Fruit fly (Drosophila melanogaster): Measurements from ENCODE around the gene Swt1.

The Swt1 gene

dm6 chrX:18094747-18095352 is 4.5 kb upstream of the Swt1 start:
- no peak for TF ChIP-seq tap (tag; optimal IDR thresholded peaks at IDR 0.05)
- TF ChIP-seq sisA (GFP tag; IDR thresholded peaks at IDR 0.05): peak; percentile 44; the same call in 1 of the 2 replicates
- no peak for TF ChIP-seq toy (GFP tag; IDR thresholded peaks at IDR 0.05)
- TF ChIP-seq Atf3 (GFP tag; optimal IDR thresholded peaks at IDR 0.05): no peak
- no peak for TF ChIP-seq CG31365 (tag; optimal IDR thresholded peaks at IDR 0.05)
- TF ChIP-seq dpn (GFP tag; optimal IDR thresholded peaks at IDR 0.05): peak in 1 of 2 experiments; percentile 37
- TF ChIP-seq CG12155 (GFP tag; optimal IDR thresholded peaks at IDR 0.05): peak; percentile 22
- 0 out of 2 replicates have a peak, but pooled peaks have one; percentile 17 for TF ChIP-seq Poxn (GFP tag; IDR thresholded peaks at IDR 0.05)
- TF ChIP-seq tio (GFP tag; optimal IDR thresholded peaks at IDR 0.05): no peak
- no peak for TF ChIP-seq H15 (GFP tag; IDR thresholded peaks at IDR 0.05)
- no peak for TF ChIP-seq sd (tag; optimal IDR thresholded peaks at IDR 0.05)
- TF ChIP-seq exex (tag; optimal IDR thresholded peaks at IDR 0.05): peak; percentile 59
- TF ChIP-seq CG10321 (GFP tag; IDR thresholded peaks at IDR 0.05): no peak
- peak; percentile 57 for TF ChIP-seq CG2120 (GFP tag; optimal IDR thresholded peaks at IDR 0.05)
- TF ChIP-seq usp (GFP tag; optimal IDR thresholded peaks at IDR 0.05): no peak
- TF ChIP-seq fru (optimal IDR thresholded peaks at IDR 0.05): no peak
- no peak for TF ChIP-seq fu2 (GFP tag; optimal IDR thresholded peaks at IDR 0.05)
- TF ChIP-seq CG17328 (GFP tag; IDR thresholded peaks at IDR 0.05): 0 out of 2 replicates have a peak, but pooled peaks have one; percentile 36
- no peak for TF ChIP-seq onecut (GFP tag; IDR thresholded peaks at IDR 0.05)
- TF ChIP-seq Ssrp (tag; optimal IDR thresholded peaks at IDR 0.05): peak; percentile 15
- peak; percentile 10 for TF ChIP-seq CG13296 (GFP tag; optimal IDR thresholded peaks at IDR 0.05)
- peak; percentile 55; the same call in 1 of the 3 replicates for TF ChIP-seq Dbx (GFP tag; IDR thresholded peaks at IDR 0.05)
- peak; percentile 42 for TF ChIP-seq bcd (GFP tag; optimal IDR thresholded peaks at IDR 0.05)
- no peak for TF ChIP-seq Hr3 (GFP tag; optimal IDR thresholded peaks at IDR 0.05)
- no peak for TF ChIP-seq Vsx1 (GFP tag; optimal IDR thresholded peaks at IDR 0.05)
- peak; percentile 20 for TF ChIP-seq CG6683 (GFP tag; optimal IDR thresholded peaks at IDR 0.05)
- TF ChIP-seq zen (tag; optimal IDR thresholded peaks at IDR 0.05): no peak
- peak; percentile 60 for TF ChIP-seq CG10366 (GFP tag; IDR thresholded peaks at IDR 0.05)
- TF ChIP-seq CG17359 (tag; optimal IDR thresholded peaks at IDR 0.05): peak; percentile 54
- no peak for TF ChIP-seq pzg (GFP tag; optimal IDR thresholded peaks at IDR 0.05)
- TF ChIP-seq caup (GFP tag; optimal IDR thresholded peaks at IDR 0.05; ENCODE audit: severe bottlenecking): peak; percentile 32
- TF ChIP-seq trh (GFP tag; optimal IDR thresholded peaks at IDR 0.05): no peak
- TF ChIP-seq Eip74EF (GFP tag; optimal IDR thresholded peaks at IDR 0.05): no peak
- peak; percentile 19 for TF ChIP-seq CG18619 (GFP tag; optimal IDR thresholded peaks at IDR 0.05)
- no peak for TF ChIP-seq CG13123 (GFP tag; optimal IDR thresholded peaks at IDR 0.05)
- peak; percentile 68 for TF ChIP-seq Hmr (GFP tag; optimal IDR thresholded peaks at IDR 0.05)
- peak; percentile 61 for TF ChIP-seq Meics (GFP tag; optimal IDR thresholded peaks at IDR 0.05)
- no peak for TF ChIP-seq gfzf (GFP tag; optimal IDR thresholded peaks at IDR 0.05)
- no peak for TF ChIP-seq MESR4 (GFP tag; optimal IDR thresholded peaks at IDR 0.05)
- TF ChIP-seq Dip3 (GFP tag; optimal IDR thresholded peaks at IDR 0.05): no peak
- TF ChIP-seq CG4424 (GFP tag; optimal IDR thresholded peaks at IDR 0.05): no peak
- TF ChIP-seq psq (GFP tag; optimal IDR thresholded peaks at IDR 0.05): no peak
- peak; percentile 8; the same call in 1 of the 2 replicates for TF ChIP-seq E2f1 (GFP tag; IDR thresholded peaks at IDR 0.05)
- TF ChIP-seq CG6854 (GFP tag; optimal IDR thresholded peaks at IDR 0.05): peak; percentile 0
- TF ChIP-seq CG2889 (GFP tag; IDR thresholded peaks at IDR 0.05): peak; percentile 71; the same call in 2 of the 3 replicates
- TF ChIP-seq E2f2 (GFP tag; IDR thresholded peaks at IDR 0.05): peak; percentile 35; the same call in 1 of the 2 replicates
- TF ChIP-seq unpg (GFP tag; optimal IDR thresholded peaks at IDR 0.05): peak; percentile 50
- peak; percentile 15 for TF ChIP-seq sug (tag; optimal IDR thresholded peaks at IDR 0.05)
- no peak for TF ChIP-seq CG4282 (GFP tag; optimal IDR thresholded peaks at IDR 0.05)
- no peak for TF ChIP-seq Ets97D (GFP tag; optimal IDR thresholded peaks at IDR 0.05)
- TF ChIP-seq Hr39 (optimal IDR thresholded peaks at IDR 0.05): no peak

All from whole organism, embryonic.